Worm (Caenorhabditis elegans) whole organism, L1 larva: ENCODE data around the gene C32D5.10.

ENCODE experiments used
- aly-2 ChIP-seq: fragments of 150-350 bp; optimal IDR thresholded peaks from 2 replicates; lab custom pipeline; 2014; ENCODE audit warnings: missing biosample characterization, missing genetic modification characterization
- fkh-10 ChIP-seq: sonication (generic microtip); optimal IDR thresholded peaks from 2 replicates; lab custom pipeline; 2017; ENCODE audit warnings: missing biosample characterization, missing genetic modification reagents, missing genetic modification characterization
- nhr-90 ChIP-seq: sonication (generic microtip); optimal IDR thresholded peaks from 2 replicates; lab custom pipeline; 2016; ENCODE audit warnings: mild to moderate bottlenecking, missing genetic modification characterization, missing compliant biosample characterization; ENCODE audit not compliant: poor library complexity
- unc-130 ChIP-seq: fragments of 150-350 bp; optimal IDR thresholded peaks from 2 replicates; lab custom pipeline; 2017; ENCODE audit warnings: missing biosample characterization, missing genetic modification characterization, inconsistent platforms
- vab-15 ChIP-seq: sonication (generic microtip); optimal IDR thresholded peaks from 2 replicates; lab custom pipeline; 2017; ENCODE audit warnings: missing genotype, mild to moderate bottlenecking, missing genetic modification characterization, missing compliant biosample characterization

DNA sequence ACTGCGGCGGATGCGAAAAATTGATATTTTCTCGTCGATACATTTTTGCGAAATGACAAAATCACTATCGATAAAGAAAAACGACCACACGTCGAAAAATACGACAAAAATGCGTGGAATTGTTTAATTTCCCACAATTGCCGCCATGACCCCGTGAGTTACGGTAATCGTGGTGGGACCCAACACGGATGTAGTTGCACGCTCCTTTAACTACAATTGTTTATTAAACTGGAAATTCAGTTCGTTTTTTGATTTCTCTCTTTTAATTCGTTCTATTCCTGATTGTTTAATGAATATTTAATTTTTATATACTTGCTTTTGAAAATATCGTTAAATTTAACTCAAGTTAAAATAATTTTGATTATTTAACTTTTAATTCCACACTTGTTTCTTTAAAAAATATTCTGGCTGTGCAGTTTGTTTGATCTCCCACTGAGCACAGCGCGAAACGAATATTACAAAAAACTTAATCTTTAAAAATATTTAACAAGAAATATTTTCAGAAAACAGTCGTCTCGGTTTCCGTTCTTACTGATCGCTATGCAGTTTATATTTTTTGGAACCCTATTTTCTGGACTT is 13.5 kb upstream of the C32D5.10 start, which contains the start of the genes ani-2 and clec-88:
- TF ChIP-seq vab-15 (tag; lab: Kevin White, UChicago) (no peak), aly-2 (tag; lab: Kevin White, UChicago) (no peak), unc-130 (no peak), fkh-10 (no peak), nhr-90 (no peak)
